Fruit fly (Drosophila melanogaster) whole organism, prepupa: ENCODE measurements around the gene CG32073.

Source experiments
- Blimp-1 ChIP-seq: fragments of 200-800 bp; sonication (Bioruptor generic); optimal IDR thresholded peaks from 3 replicates; lab custom pipeline; 2017; ENCODE audit warnings: missing biosample characterization, missing genetic modification characterization, mild to moderate bottlenecking, moderate library complexity, missing genetic modification reagents
- CG10631 ChIP-seq: fragments of 200-800 bp; sonication (Bioruptor generic); optimal IDR thresholded peaks from 2 replicates; lab custom pipeline; 2016; ENCODE audit warnings: missing biosample characterization, missing genetic modification characterization
- CG11294 ChIP-seq: fragments of 200-800 bp; sonication (Bioruptor generic); IDR thresholded peaks from 2 replicates; pipeline ENCODE4 v1.3.6; 2022; ENCODE audit warnings: missing biosample characterization, missing genetic modification characterization
- CG11902 ChIP-seq: fragments of 200-800 bp; sonication (Bioruptor generic); optimal IDR thresholded peaks from 3 replicates; lab custom pipeline; 2016; ENCODE audit warnings: missing biosample characterization, missing genetic modification characterization
- CG15336 ChIP-seq: fragments of 200-800 bp; sonication (Bioruptor generic); IDR thresholded peaks from 2 replicates; pipeline ENCODE4 v1.3.6; 2022; ENCODE audit warnings: missing biosample characterization, missing genetic modification characterization
- CG1621 ChIP-seq: fragments of 200-800 bp; sonication (Bioruptor generic); optimal IDR thresholded peaks from 3 replicates; lab custom pipeline; 2018; ENCODE audit warnings: missing biosample characterization, mild to moderate bottlenecking, missing genetic modification characterization
- CG3032 ChIP-seq: fragments of 200-800 bp; optimal IDR thresholded peaks from 2 replicates; lab custom pipeline; 2019; ENCODE audit warnings: missing biosample characterization, mild to moderate bottlenecking, missing genetic modification characterization, moderate library complexity
- CG34406 ChIP-seq: fragments of 200-800 bp; sonication (Bioruptor generic); optimal IDR thresholded peaks from 3 replicates; lab custom pipeline; 2016; ENCODE audit warnings: missing biosample characterization, missing genetic modification characterization
- CG4318 ChIP-seq: fragments of 200-800 bp; sonication (Bioruptor generic); optimal IDR thresholded peaks from 3 replicates; lab custom pipeline; 2017; ENCODE audit warnings: missing biosample characterization, mild to moderate bottlenecking, missing genetic modification characterization
- CG6163 ChIP-seq: fragments of 200-800 bp; sonication (Bioruptor generic); IDR thresholded peaks from 3 replicates; pipeline ENCODE4 v1.3.6; 2022; ENCODE audit warnings: missing biosample characterization, missing genetic modification characterization
- CG6792 ChIP-seq: fragments of 200-800 bp; sonication (Bioruptor generic); optimal IDR thresholded peaks from 3 replicates; lab custom pipeline; 2016; ENCODE audit warnings: missing biosample characterization, missing genetic modification characterization
- CG6808 ChIP-seq: fragments of 200-800 bp; sonication (Bioruptor generic); optimal IDR thresholded peaks from 3 replicates; lab custom pipeline; 2017; ENCODE audit warnings: missing biosample characterization, missing genetic modification characterization, mild to moderate bottlenecking, moderate library complexity, missing genetic modification reagents
- CG6854 ChIP-seq: fragments of 200-800 bp; sonication (Bioruptor generic); optimal IDR thresholded peaks from 2 replicates; lab custom pipeline; 2017; ENCODE audit warnings: missing biosample characterization, mild to moderate bottlenecking, missing genetic modification characterization
- CG8319 ChIP-seq: fragments of 200-800 bp; sonication (Bioruptor generic); optimal IDR thresholded peaks from 3 replicates; lab custom pipeline; 2016; ENCODE audit warnings: missing biosample characterization, missing genetic modification characterization
- CG8632 ChIP-seq: fragments of 200-800 bp; sonication (Bioruptor generic); optimal IDR thresholded peaks from 3 replicates; lab custom pipeline; 2016; ENCODE audit warnings: missing biosample characterization, missing genetic modification characterization
- Eip78C ChIP-seq: fragments of 200-800 bp; sonication (Bioruptor generic); peaks from one replicate; lab custom pipeline; 2016; ENCODE audit warnings: missing biosample characterization, missing genetic modification characterization
- Eip93F ChIP-seq: fragments of 200-800 bp; sonication (Bioruptor generic); optimal IDR thresholded peaks from 2 replicates; lab custom pipeline; 2016; ENCODE audit warnings: missing biosample characterization, mild to moderate bottlenecking, missing genetic modification characterization
- Ets21C ChIP-seq: fragments of 200-800 bp; sonication (Bioruptor generic); optimal IDR thresholded peaks from 3 replicates; lab custom pipeline; 2016; ENCODE audit warnings: missing biosample characterization, missing genetic modification characterization
- Hr39 ChIP-seq: fragments of 200-800 bp; sonication (Bioruptor generic); optimal IDR thresholded peaks from 2 replicates; lab custom pipeline; 2016; ENCODE audit warnings: missing biosample characterization, missing genetic modification characterization
- Lpt ChIP-seq: fragments of 200-800 bp; sonication (Bioruptor generic); optimal IDR thresholded peaks from 3 replicates; lab custom pipeline; 2016; ENCODE audit warnings: missing biosample characterization, missing genetic modification characterization
- Sox102F ChIP-seq: fragments of 200-800 bp; sonication (Bioruptor generic); optimal IDR thresholded peaks from 2 replicates; lab custom pipeline; 2016; ENCODE audit warnings: missing biosample characterization, mild to moderate bottlenecking, missing genetic modification characterization
- Sox14 ChIP-seq: fragments of 200-800 bp; sonication (Bioruptor generic); optimal IDR thresholded peaks from 3 replicates; lab custom pipeline; 2016; ENCODE audit warnings: missing biosample characterization, missing genetic modification characterization
- Sox15 ChIP-seq: fragments of 200-800 bp; sonication (Bioruptor generic); optimal IDR thresholded peaks from 3 replicates; lab custom pipeline; 2016; ENCODE audit warnings: missing biosample characterization, missing genetic modification characterization
- achi ChIP-seq: fragments of 200-800 bp; sonication (Bioruptor generic); optimal IDR thresholded peaks from 3 replicates; lab custom pipeline; 2016; ENCODE audit warnings: missing biosample characterization, missing genetic modification characterization
- eg ChIP-seq: fragments of 200-800 bp; sonication (Bioruptor generic); IDR thresholded peaks from 3 replicates; pipeline ENCODE4 v1.3.6; 2022; ENCODE audit warnings: missing biosample characterization, missing genetic modification characterization
- esn ChIP-seq: fragments of 200-800 bp; sonication (Bioruptor generic); optimal IDR thresholded peaks from 2 replicates; lab custom pipeline; 2016; ENCODE audit warnings: missing biosample characterization, mild to moderate bottlenecking, missing genetic modification characterization, moderate library complexity
- fd85E ChIP-seq: fragments of 200-800 bp; sonication (Bioruptor generic); optimal IDR thresholded peaks from 3 replicates; lab custom pipeline; 2016; ENCODE audit warnings: missing biosample characterization, missing genetic modification characterization
- fkh ChIP-seq: fragments of 200-800 bp; sonication (Bioruptor generic); optimal IDR thresholded peaks from 3 replicates; lab custom pipeline; 2017; ENCODE audit warnings: missing biosample characterization, mild to moderate bottlenecking, missing genetic modification characterization, moderate library complexity
- lz ChIP-seq: fragments of 200-800 bp; sonication (Bioruptor generic); optimal IDR thresholded peaks from 3 replicates; lab custom pipeline; 2016; ENCODE audit warnings: missing biosample characterization, missing genetic modification characterization
- salr ChIP-seq, 2 experiments: fragments of 200-800 bp; sonication (Bioruptor generic); optimal IDR thresholded peaks; 3 replicates each; lab custom pipeline; 2016 to 2018; ENCODE audit warnings: missing biosample characterization in 2 of 2, missing genetic modification characterization in 2 of 2, mild to moderate bottlenecking in 1 of 2
- spab ChIP-seq: fragments of 200-800 bp; sonication (Bioruptor generic); optimal IDR thresholded peaks from 2 replicates; lab custom pipeline; 2017; ENCODE audit warnings: missing biosample characterization, mild to moderate bottlenecking, missing genetic modification characterization, missing genetic modification reagents
- svp ChIP-seq: fragments of 200-800 bp; sonication (Bioruptor generic); peaks from one replicate; lab custom pipeline; 2016; ENCODE audit warnings: missing biosample characterization, missing genetic modification characterization
- vri ChIP-seq: fragments of 200-800 bp; sonication (Bioruptor generic); optimal IDR thresholded peaks from 3 replicates; lab custom pipeline; 2016; ENCODE audit warnings: missing biosample characterization, mild to moderate bottlenecking, missing genetic modification characterization

CG32073 gene

dm6 chr3L:11071057-11071456, 36.3 kb downstream of the CG32073 start:
- TF ChIP-seq CG11294 (GFP tag; lab: Robert Waterston, UW) (no peak), spab (no peak), CG6808 (no peak), CG6792 (GFP tag; lab: Kevin White, UChicago) (no peak), CG4318 (GFP tag; lab: Kevin White, UChicago) (no peak), esn (GFP tag; lab: Kevin White, UChicago) (no peak), CG10631 (no peak), Sox102F (no peak), svp (GFP tag; lab: Kevin White, UChicago) (no peak), vri (GFP tag; lab: Kevin White, UChicago) (no peak), Lpt (GFP tag; lab: Kevin White, UChicago) (no peak), Eip78C (GFP tag; lab: Kevin White, UChicago) (no peak), CG3032 (no peak), CG11902 (GFP tag; lab: Kevin White, UChicago) (no peak), eg (GFP tag; lab: Robert Waterston, UW) (no peak)

- no peak for TF ChIP-seq fkh (GFP tag; lab: Kevin White, UChicago)
- no peak for TF ChIP-seq CG1621 (tag; lab: Kevin White, UChicago)
- TF ChIP-seq vri (GFP tag; lab: Kevin White, UChicago), result peak; percentile 99
- TF ChIP-seq Sox15, result no peak
- no peak for TF ChIP-seq CG10631
- no peak for TF ChIP-seq Hr39 (GFP tag; lab: Kevin White, UChicago)
- no peak for TF ChIP-seq CG8319 (GFP tag; lab: Kevin White, UChicago)
- no peak for TF ChIP-seq svp (GFP tag; lab: Kevin White, UChicago)
- peak; percentile 39; the same call in 1 of the 3 replicates for TF ChIP-seq CG6163 (GFP tag; lab: Robert Waterston, UW)
- no peak for TF ChIP-seq Eip93F (GFP tag; lab: Kevin White, UChicago)
- no peak for TF ChIP-seq achi
- TF ChIP-seq lz, result no peak
These were observed 37.0 kb downstream of the CG32073 start, which contains the start of gene Mocs1 for dm6 chr3L:11070372-11070854. TSS of gene Mocs1 (plus strand) at chr3L:11070526.

- TF ChIP-seq CG11294 (GFP tag; lab: Robert Waterston, UW), result no peak
- TF ChIP-seq Lpt (GFP tag; lab: Kevin White, UChicago), result no peak
- peak; percentile 0 for TF ChIP-seq esn (GFP tag; lab: Kevin White, UChicago)
- TF ChIP-seq Sox14 (GFP tag; lab: Kevin White, UChicago), result no peak
- no peak for TF ChIP-seq Eip78C (GFP tag; lab: Kevin White, UChicago)
- TF ChIP-seq eg (GFP tag; lab: Robert Waterston, UW), result 0 out of 3 replicates have a peak, but pooled peaks have one; percentile 8
- no peak for TF ChIP-seq fd85E (GFP tag; lab: Kevin White, UChicago)
- no peak for TF ChIP-seq Blimp-1 (GFP tag; lab: Kevin White, UChicago)
- TF ChIP-seq Ets21C (GFP tag; lab: Kevin White, UChicago), result no peak
- no peak for TF ChIP-seq lz
- no peak for TF ChIP-seq salr (GFP tag; optimal IDR thresholded peaks at IDR 0.05; lab: Kevin White, UChicago)
- no peak for TF ChIP-seq CG10631
- no peak for TF ChIP-seq CG8632
- TF ChIP-seq Sox102F, result no peak
- TF ChIP-seq, all 60 proteins: peak for 2
These were observed 37.6 kb downstream of the CG32073 start, which contains the start of gene CG6310 for dm6 chr3L:11069764-11070163. TSS of gene CG6310 (minus strand) at chr3L:11069864.

- TF ChIP-seq Eip78C (GFP tag; lab: Kevin White, UChicago) (peak; percentile 16), CG15336 (GFP tag; lab: Robert Waterston, UW) (no peak), vri (GFP tag; lab: Kevin White, UChicago) (peak; percentile 82), CG34406 (GFP tag; lab: Kevin White, UChicago) (no peak), CG11902 (GFP tag; lab: Kevin White, UChicago) (no peak), fkh (GFP tag; lab: Kevin White, UChicago) (peak; percentile 10), fd85E (GFP tag; lab: Kevin White, UChicago) (no peak), CG6854 (GFP tag; lab: Kevin White, UChicago) (no peak)
These were observed 41.5 kb downstream of the CG32073 start for dm6 chr3L:11065850-11066249.
